Fruit fly (Drosophila melanogaster): ENCODE data around the gene Hsp83.
A peak's percentile ranks its signal among the peaks of the same experiment; 100 is the strongest.

Hsp83 gene

dm6 chr3L:3244244-3245144 lies 51.7 kb downstream of the Hsp83 start, which contains the start of gene CG12078:
Gene CG12078, minus strand, starts transcription at chr3L:3244294.
- peak; percentile 7 for TF ChIP-seq Pif1A (GFP tag; optimal IDR thresholded peaks at IDR 0.05)
- no peak for TF ChIP-seq CG13204 (GFP tag; optimal IDR thresholded peaks at IDR 0.05)
- no peak for TF ChIP-seq CG12605 (GFP tag; IDR thresholded peaks at IDR 0.05)
- TF ChIP-seq Snoo (tag; optimal IDR thresholded peaks at IDR 0.05), result no peak
- TF ChIP-seq CG9948 (tag; optimal IDR thresholded peaks at IDR 0.05), result peak; percentile 23
- TF ChIP-seq CG8159 (tag; optimal IDR thresholded peaks at IDR 0.05), result peak; percentile 16
- no peak for TF ChIP-seq CG34367 (tag; optimal IDR thresholded peaks at IDR 0.05)
- TF ChIP-seq CG17806 (tag; optimal IDR thresholded peaks at IDR 0.05), result no peak
- no peak for TF ChIP-seq CG32121 (GFP tag; IDR thresholded peaks at IDR 0.05)
- TF ChIP-seq CG15710 (tag; optimal IDR thresholded peaks at IDR 0.05), result no peak
- no peak for TF ChIP-seq CG10348 (GFP tag; IDR thresholded peaks at IDR 0.05)
- peak; percentile 93 for TF ChIP-seq EcR (GFP tag; optimal IDR thresholded peaks at IDR 0.05)

dm6 chr3L:3245189-3245588 lies 52.4 kb downstream of the Hsp83 start:
- TF ChIP-seq CG13204 (GFP tag; optimal IDR thresholded peaks at IDR 0.05), result peak; percentile 85
- no peak for TF ChIP-seq CG32121 (GFP tag; IDR thresholded peaks at IDR 0.05)
- TF ChIP-seq CG15710 (tag; optimal IDR thresholded peaks at IDR 0.05), result peak; percentile 95
- TF ChIP-seq Snoo (tag; optimal IDR thresholded peaks at IDR 0.05), result peak; percentile 90
- TF ChIP-seq CG8159 (tag; optimal IDR thresholded peaks at IDR 0.05), result peak; percentile 100
- peak; percentile 72 for TF ChIP-seq CG14655 (GFP tag; optimal IDR thresholded peaks at IDR 0.05)
- TF ChIP-seq CG12605 (GFP tag; IDR thresholded peaks at IDR 0.05), result peak; percentile 42; the same call in 1 of the 2 replicates
- TF ChIP-seq gl (tag; optimal IDR thresholded peaks at IDR 0.05), result peak; percentile 65
- no peak for TF ChIP-seq Ets98B (GFP tag; IDR thresholded peaks at IDR 0.05)
- peak; percentile 79 for TF ChIP-seq Pif1A (GFP tag; optimal IDR thresholded peaks at IDR 0.05)
- TF ChIP-seq CG9948 (tag; optimal IDR thresholded peaks at IDR 0.05), result peak; percentile 82
- no peak for TF ChIP-seq EcR (GFP tag; optimal IDR thresholded peaks at IDR 0.05)
- TF ChIP-seq CG8301 (tag; optimal IDR thresholded peaks at IDR 0.05), result peak; percentile 55
- TF ChIP-seq rn (GFP tag; IDR thresholded peaks at IDR 0.05), result no peak
- TF ChIP-seq CG34367 (tag; optimal IDR thresholded peaks at IDR 0.05), result peak; percentile 92
- TF ChIP-seq CG4496 (GFP tag; IDR thresholded peaks at IDR 0.05), result peak; percentile 57; the same call in 2 of the 3 replicates
- no peak for TF ChIP-seq CG10348 (GFP tag; IDR thresholded peaks at IDR 0.05)
- peak; percentile 84 for TF ChIP-seq Pif1B (GFP tag; optimal IDR thresholded peaks at IDR 0.05)
- TF ChIP-seq fd96Ca (GFP tag; IDR thresholded peaks at IDR 0.05), result no peak
- peak; percentile 81 for TF ChIP-seq D1 (tag; optimal IDR thresholded peaks at IDR 0.05)
- peak; percentile 88 for TF ChIP-seq CG17806 (tag; optimal IDR thresholded peaks at IDR 0.05)

Measured in whole organism, pupa.